Fruit fly (Drosophila melanogaster): Measurements from ENCODE around the gene ssp2.

Gene ssp2

dm6 chr3L:13923332-13924272, 41.4 kb upstream of the ssp2 start (continued):
- peak; percentile 46; the same call in 1 of the 2 replicates for TF ChIP-seq CG7372 (GFP tag; IDR thresholded peaks at IDR 0.05)
- TF ChIP-seq gsb-n (tag; optimal IDR thresholded peaks at IDR 0.05): peak; percentile 38
- TF ChIP-seq br (optimal IDR thresholded peaks at IDR 0.05): no peak
- TF ChIP-seq ssp (GFP tag; IDR thresholded peaks at IDR 0.05): peak; percentile 58
- no peak for TF ChIP-seq p53 (GFP tag; optimal IDR thresholded peaks at IDR 0.05)
- peak; percentile 68 for TF ChIP-seq CG6689 (GFP tag; IDR thresholded peaks at IDR 0.05)
- peak; percentile 55 for TF ChIP-seq CG10267 (tag; optimal IDR thresholded peaks at IDR 0.05)
- TF ChIP-seq Fer2 (tag; optimal IDR thresholded peaks at IDR 0.05): no peak
- TF ChIP-seq NFAT (GFP tag; IDR thresholded peaks at IDR 0.05): peak; percentile 70; the same call in 1 of the 2 replicates
- peak; percentile 52 for TF ChIP-seq Abd-B (GFP tag; optimal IDR thresholded peaks at IDR 0.05)
- TF ChIP-seq CG6765 (GFP tag; optimal IDR thresholded peaks at IDR 0.05): peak; percentile 63
- TF ChIP-seq fd64A (GFP tag; optimal IDR thresholded peaks at IDR 0.05): no peak
- TF ChIP-seq CG10979 (tag; optimal IDR thresholded peaks at IDR 0.05): peak; percentile 53
- TF ChIP-seq CG3281 (GFP tag; optimal IDR thresholded peaks at IDR 0.05): peak; percentile 78
- TF ChIP-seq vnd (GFP tag; IDR thresholded peaks at IDR 0.05; ENCODE audit: partially characterized antibody): no peak
- peak; percentile 39; the same call in 1 of the 2 replicates for TF ChIP-seq MBD-R2 (GFP tag; IDR thresholded peaks at IDR 0.05)
- peak; percentile 29 for TF ChIP-seq HHEX (GFP tag; optimal IDR thresholded peaks at IDR 0.05)
- no peak for TF ChIP-seq cad (GFP tag; optimal IDR thresholded peaks at IDR 0.05)
- peak; percentile 25 for TF ChIP-seq CG18619 (GFP tag; optimal IDR thresholded peaks at IDR 0.05)
- no peak for TF ChIP-seq CG12071 (GFP tag; optimal IDR thresholded peaks at IDR 0.05)
- TF ChIP-seq danr (GFP tag; IDR thresholded peaks at IDR 0.05): 0 out of 2 replicates have a peak, but pooled peaks have one; percentile 15
- peak; percentile 86 for TF ChIP-seq al (GFP tag; IDR thresholded peaks at IDR 0.05)
- peak; percentile 54 for TF ChIP-seq CG7556 (GFP tag; optimal IDR thresholded peaks at IDR 0.05)
- TF ChIP-seq CG14710 (tag; optimal IDR thresholded peaks at IDR 0.05): peak; percentile 49
- peak; percentile 6 for TF ChIP-seq CG8359 (GFP tag; optimal IDR thresholded peaks at IDR 0.05; ENCODE audit: borderline replicate concordance)
- TF ChIP-seq lilli (GFP tag; optimal IDR thresholded peaks at IDR 0.05): peak; percentile 41
- peak in 1 of 3 experiments; percentile 20 for TF ChIP-seq Stat92E (GFP tag; optimal IDR thresholded peaks at IDR 0.05)
- no peak for TF ChIP-seq CG5180 (GFP tag; optimal IDR thresholded peaks at IDR 0.05)
- TF ChIP-seq CG2202 (tag; optimal IDR thresholded peaks at IDR 0.05): peak; percentile 14
- TF ChIP-seq her (GFP tag; optimal IDR thresholded peaks at IDR 0.05): peak; percentile 8
- TF ChIP-seq NK7.1 (GFP tag; optimal IDR thresholded peaks at IDR 0.05): no peak
- peak; percentile 8 for TF ChIP-seq slou (GFP tag; optimal IDR thresholded peaks at IDR 0.05)
- peak; percentile 19 for TF ChIP-seq Oli (tag; optimal IDR thresholded peaks at IDR 0.05)
- peak; percentile 48 for TF ChIP-seq CG9817 (tag; optimal IDR thresholded peaks at IDR 0.05)
- TF ChIP-seq tin (GFP tag; optimal IDR thresholded peaks at IDR 0.05): peak; percentile 42
- TF ChIP-seq CG1233 (GFP tag; optimal IDR thresholded peaks at IDR 0.05): peak; percentile 8
- peak; percentile 83 for TF ChIP-seq vvl (GFP tag; IDR thresholded peaks at IDR 0.05)
- TF ChIP-seq Sox100B (GFP tag; optimal IDR thresholded peaks at IDR 0.05): peak; percentile 21
- TF ChIP-seq TFAM (GFP tag; optimal IDR thresholded peaks at IDR 0.05): no peak
- peak; percentile 32 for TF ChIP-seq esg (GFP tag; conservative IDR thresholded peaks at IDR 0.05)
- TF ChIP-seq CG17829 (tag; optimal IDR thresholded peaks at IDR 0.05): peak; percentile 61
- peak; percentile 61 for TF ChIP-seq Dek (tag; optimal IDR thresholded peaks at IDR 0.05)
- TF ChIP-seq CG2712 (tag; optimal IDR thresholded peaks at IDR 0.05): peak; percentile 70
- peak; percentile 76 for TF ChIP-seq wdn (GFP tag; IDR thresholded peaks at IDR 0.05)
- TF ChIP-seq zfh1 (GFP tag; IDR thresholded peaks at IDR 0.05): peak; percentile 46; the same call in 1 of the 3 replicates
- TF ChIP-seq stc (GFP tag; IDR thresholded peaks at IDR 0.05): peak; percentile 55; the same call in 1 of the 2 replicates
- peak; percentile 87 for TF ChIP-seq slbo (GFP tag; IDR thresholded peaks at IDR 0.05)
- TF ChIP-seq CG16779 (GFP tag; IDR thresholded peaks at IDR 0.05): 0 out of 2 replicates have a peak, but pooled peaks have one; percentile 60
